Fruit fly (Drosophila melanogaster) whole organism, embryonic: Measurements from ENCODE around the gene Sfp26Ad.
A peak's percentile ranks its signal among the peaks of the same experiment; 100 is the strongest.

ENCODE experiments used
- Bdp1 ChIP-seq: fragments of 200-800 bp; sonication (Bioruptor generic); optimal IDR thresholded peaks from 3 replicates; lab custom pipeline; 2016; ENCODE audit warnings: missing biosample characterization, missing genetic modification characterization
- CG12391 ChIP-seq: fragments of 200-800 bp; sonication (Bioruptor generic); optimal IDR thresholded peaks from 3 replicates; lab custom pipeline; 2018; ENCODE audit warnings: missing biosample characterization, mild to moderate bottlenecking, missing genetic modification characterization, moderate library complexity
- CG14860 ChIP-seq: fragments of 200-800 bp; sonication (Bioruptor generic); IDR thresholded peaks from 3 replicates; pipeline ENCODE4 v1.3.6; 2022; ENCODE audit warnings: missing biosample characterization, missing genetic modification characterization; ENCODE audit not compliant: partially characterized antibody
- CG15073 ChIP-seq: fragments of 200-800 bp; sonication (Bioruptor generic); optimal IDR thresholded peaks from 2 replicates; lab custom pipeline; 2016; ENCODE audit warnings: missing biosample characterization, missing genetic modification characterization
- CG1529 ChIP-seq: fragments of 200-800 bp; sonication (Bioruptor generic); optimal IDR thresholded peaks from 3 replicates; lab custom pipeline; 2018; ENCODE audit warnings: missing biosample characterization, missing genetic modification characterization
- CG15479 ChIP-seq: fragments of 200-800 bp; sonication (Bioruptor generic); optimal IDR thresholded peaks from 3 replicates; lab custom pipeline; 2019; ENCODE audit warnings: missing biosample characterization, mild to moderate bottlenecking, missing genetic modification characterization, moderate library complexity
- CG18011 ChIP-seq: fragments of 200-800 bp; sonication (Bioruptor generic); optimal IDR thresholded peaks from 2 replicates; lab custom pipeline; 2017; ENCODE audit warnings: missing biosample characterization, missing genetic modification characterization, mild to moderate bottlenecking, moderate library complexity, missing genotype
- CG30020 ChIP-seq: fragments of 200-800 bp; optimal IDR thresholded peaks from 2 replicates; lab custom pipeline; 2019; ENCODE audit warnings: missing biosample characterization, mild to moderate bottlenecking, missing genetic modification characterization, moderate library complexity
- CG31224 ChIP-seq: fragments of 200-800 bp; sonication (Bioruptor generic); IDR thresholded peaks from 2 replicates; pipeline ENCODE4 v1.3.6; 2022; ENCODE audit warnings: missing biosample characterization, missing genetic modification characterization
- CG32532 ChIP-seq: fragments of 200-800 bp; sonication (Bioruptor generic); IDR thresholded peaks from 2 replicates; pipeline ENCODE4 v1.3.6; 2022; ENCODE audit warnings: missing biosample characterization, missing genetic modification characterization
- CG3407 ChIP-seq: fragments of 200-800 bp; sonication (Bioruptor generic); optimal IDR thresholded peaks from 2 replicates; lab custom pipeline; 2018; ENCODE audit warnings: missing biosample characterization, mild to moderate bottlenecking, missing genetic modification characterization
- CG34376 ChIP-seq: fragments of 200-800 bp; sonication (Bioruptor generic); optimal IDR thresholded peaks from 2 replicates; lab custom pipeline; 2018; ENCODE audit warnings: missing biosample characterization, mild to moderate bottlenecking, missing genetic modification characterization
- CG3726 ChIP-seq: fragments of 200-800 bp; sonication (Bioruptor generic); IDR thresholded peaks from 3 replicates; pipeline ENCODE4, ENCODE4 v1.3.6; 2022; ENCODE audit warnings: missing biosample characterization, missing genetic modification characterization
- CG4424 ChIP-seq: fragments of 200-800 bp; sonication (Bioruptor generic); optimal IDR thresholded peaks from 3 replicates; lab custom pipeline; 2016; ENCODE audit warnings: missing biosample characterization, missing genetic modification characterization
- CG7786 ChIP-seq: fragments of 200-800 bp; sonication (Bioruptor generic); optimal IDR thresholded peaks from 2 replicates; lab custom pipeline; 2016; ENCODE audit warnings: missing biosample characterization, missing genetic modification characterization
- CkIIα-i1 ChIP-seq: fragments of 200-800 bp; sonication (Bioruptor generic); IDR thresholded peaks from 2 replicates; pipeline ENCODE4 v1.3.6; 2022; ENCODE audit warnings: missing biosample characterization, missing genetic modification characterization
- D ChIP-seq, 2 experiments: fragments of 200-800 bp in 1 of 2; fragments of >200 bp in 1 of 2; sonication (Bioruptor generic) in 1 of 2; optimal IDR thresholded peaks; 2 replicates in 1 of 2; 3 replicates in 1 of 2; lab custom pipeline; 2017; ENCODE audit warnings: mild to moderate bottlenecking in 1 of 2, missing biosample characterization in 1 of 2, missing genetic modification characterization in 1 of 2, missing genetic modification reagents in 1 of 2
- Dek ChIP-seq: fragments of 200-800 bp; sonication (Bioruptor generic); optimal IDR thresholded peaks from 3 replicates; lab custom pipeline; 2019; ENCODE audit warnings: missing biosample characterization, mild to moderate bottlenecking, missing genetic modification characterization, moderate library complexity
- Dfd ChIP-seq, 2 experiments: fragments of >200 bp; optimal IDR thresholded peaks; 2 replicates each; lab custom pipeline; 2017; ENCODE audit warnings: missing biosample characterization in 2 of 2, missing genetic modification characterization in 2 of 2
- Dip3 ChIP-seq: fragments of 200-800 bp; sonication (Bioruptor generic); optimal IDR thresholded peaks from 3 replicates; lab custom pipeline; 2016; ENCODE audit warnings: missing biosample characterization, missing genetic modification characterization
- Drgx ChIP-seq: fragments of 200-800 bp; sonication (Bioruptor generic); IDR thresholded peaks from 2 replicates; pipeline ENCODE4 v1.3.6; 2022; ENCODE audit warnings: missing biosample characterization, missing genetic modification characterization
- ERR ChIP-seq: fragments of 200-800 bp; sonication (Bioruptor generic); optimal IDR thresholded peaks from 2 replicates; lab custom pipeline; 2016; ENCODE audit warnings: missing biosample characterization, missing genetic modification characterization
- Gug ChIP-seq: fragments of 200-800 bp; sonication (Bioruptor generic); IDR thresholded peaks from 4 replicates; pipeline ENCODE4 v1.3.6; 2022; ENCODE audit warnings: missing biosample characterization, missing genetic modification characterization
- H2.0 ChIP-seq: fragments of 200-800 bp; sonication (Bioruptor generic); IDR thresholded peaks from 2 replicates; pipeline ENCODE4 v1.3.6; 2022; ENCODE audit warnings: missing biosample characterization, missing genetic modification characterization
- HLH3B ChIP-seq: fragments of 200-800 bp; sonication (Bioruptor generic); IDR thresholded peaks from 2 replicates; pipeline ENCODE4 v1.3.6; 2022; ENCODE audit warnings: missing biosample characterization, missing genetic modification characterization
- Hr51 ChIP-seq, 2 experiments: fragments of 200-800 bp; sonication (Bioruptor generic); optimal IDR thresholded peaks; 2 replicates in 1 of 2; 3 replicates in 1 of 2; lab custom pipeline; 2016 to 2018; ENCODE audit warnings: missing biosample characterization in 2 of 2, missing genetic modification characterization in 2 of 2, mild to moderate bottlenecking in 1 of 2, moderate library complexity in 1 of 2
- Hr78 ChIP-seq, 2 experiments: fragments of 200-800 bp in 1 of 2; fragments of >200 bp in 1 of 2; sonication (Bioruptor generic) in 1 of 2; optimal IDR thresholded peaks; 2 replicates each; lab custom pipeline; 2017 to 2019; ENCODE audit warnings: missing biosample characterization in 2 of 2, missing genetic modification characterization in 2 of 2, mild to moderate bottlenecking in 1 of 2, moderate library complexity in 1 of 2
- MBD-R2 ChIP-seq: fragments of 200-800 bp; sonication (Bioruptor generic); IDR thresholded peaks from 2 replicates; pipeline ENCODE4 v1.3.6; 2022; ENCODE audit warnings: missing biosample characterization, missing genetic modification characterization
- Mrtf ChIP-seq: fragments of 200-800 bp; sonication (Bioruptor generic); IDR thresholded peaks from 3 replicates; pipeline ENCODE4 v1.3.6; 2022; ENCODE audit warnings: missing biosample characterization, missing genetic modification characterization
- Poxn ChIP-seq: fragments of 200-800 bp; sonication (Bioruptor generic); IDR thresholded peaks from 2 replicates; pipeline ENCODE4 v1.3.6; 2022; ENCODE audit warnings: missing biosample characterization, missing genetic modification characterization
- Sry-β ChIP-seq: fragments of 200-800 bp; sonication (Bioruptor generic); optimal IDR thresholded peaks from 2 replicates; lab custom pipeline; 2018; ENCODE audit warnings: missing biosample characterization, mild to moderate bottlenecking, missing genetic modification characterization, moderate library complexity
- al ChIP-seq: fragments of 200-800 bp; sonication (Bioruptor generic); IDR thresholded peaks from 2 replicates; pipeline ENCODE4 v1.3.6; 2022; ENCODE audit warnings: missing biosample characterization, missing genetic modification characterization
- bowl ChIP-seq: fragments of 200-800 bp; sonication (Bioruptor generic); IDR thresholded peaks from 2 replicates; pipeline ENCODE4 v1.3.6; 2022; ENCODE audit warnings: missing biosample characterization, missing genetic modification characterization
- btn ChIP-seq: fragments of 200-800 bp; sonication (Bioruptor generic); optimal IDR thresholded peaks from 2 replicates; lab custom pipeline; 2016; ENCODE audit warnings: missing biosample characterization, missing genetic modification characterization
- cato ChIP-seq: fragments of 200-800 bp; sonication (Bioruptor generic); optimal IDR thresholded peaks from 2 replicates; lab custom pipeline; 2016; ENCODE audit warnings: missing biosample characterization, missing genetic modification characterization, borderline replicate concordance
- chif ChIP-seq, 2 experiments: fragments of 200-800 bp; sonication (Bioruptor generic); optimal IDR thresholded peaks; 3 replicates each; lab custom pipeline; 2016; ENCODE audit warnings: missing biosample characterization in 2 of 2, missing genetic modification characterization in 2 of 2
- chinmo ChIP-seq: fragments of 200-800 bp; sonication (Bioruptor generic); IDR thresholded peaks from 4 replicates; pipeline ENCODE4 v1.3.6; 2022; ENCODE audit warnings: missing biosample characterization, missing genetic modification characterization; ENCODE audit not compliant: partially characterized antibody
- eve ChIP-seq, 2 experiments: fragments of >200 bp; optimal IDR thresholded peaks; 2 replicates each; lab custom pipeline; 2017; ENCODE audit warnings: missing biosample characterization in 2 of 2, missing genetic modification characterization in 2 of 2
- hth ChIP-seq: fragments of >200 bp; optimal IDR thresholded peaks from 2 replicates; lab custom pipeline; 2017; ENCODE audit warnings: inconsistent platforms
- maf-S ChIP-seq: fragments of 200-800 bp; sonication (Bioruptor generic); optimal IDR thresholded peaks from 2 replicates; lab custom pipeline; 2016; ENCODE audit warnings: missing biosample characterization, missing genetic modification characterization
- nau ChIP-seq: fragments of 200-800 bp; sonication (Bioruptor generic); optimal IDR thresholded peaks from 3 replicates; lab custom pipeline; 2017; ENCODE audit warnings: missing biosample characterization, mild to moderate bottlenecking, missing genetic modification characterization, missing genetic modification reagents
- pum ChIP-seq: fragments of 200-800 bp; sonication (Bioruptor generic); optimal IDR thresholded peaks from 2 replicates; lab custom pipeline; 2016; ENCODE audit warnings: missing biosample characterization, missing genetic modification characterization
- pzg ChIP-seq: fragments of 200-800 bp; sonication (Bioruptor generic); optimal IDR thresholded peaks from 3 replicates; lab custom pipeline; 2018; ENCODE audit warnings: missing biosample characterization, mild to moderate bottlenecking, missing genetic modification characterization, moderate library complexity
- slou ChIP-seq: fragments of 200-800 bp; sonication (Bioruptor generic); optimal IDR thresholded peaks from 3 replicates; lab custom pipeline; 2016; ENCODE audit warnings: missing biosample characterization, missing genetic modification characterization
- so ChIP-seq: fragments of 200-800 bp; sonication (Bioruptor generic); IDR thresholded peaks from 3 replicates; pipeline ENCODE4 v1.3.6; 2022; ENCODE audit warnings: missing biosample characterization, missing genetic modification characterization
- sqz ChIP-seq: fragments of 200-800 bp; sonication (Bioruptor generic); optimal IDR thresholded peaks from 3 replicates; lab custom pipeline; 2018; ENCODE audit warnings: missing biosample characterization, mild to moderate bottlenecking, missing genetic modification characterization
- stwl ChIP-seq: fragments of 200-800 bp; sonication (Bioruptor generic); optimal IDR thresholded peaks from 3 replicates; lab custom pipeline; 2018; ENCODE audit warnings: missing biosample characterization, mild to moderate bottlenecking, missing genetic modification characterization, moderate library complexity
- tna ChIP-seq: fragments of 200-800 bp; sonication (Bioruptor generic); IDR thresholded peaks from 2 replicates; pipeline ENCODE4 v1.3.6; 2022; ENCODE audit warnings: missing biosample characterization, missing genetic modification characterization; ENCODE audit not compliant: partially characterized antibody
- zfh1 ChIP-seq: fragments of 200-800 bp; sonication (Bioruptor generic); IDR thresholded peaks from 3 replicates; pipeline ENCODE4 v1.3.6; 2022; ENCODE audit warnings: missing biosample characterization, missing genetic modification characterization

Gene Sfp26Ad

DNA sequence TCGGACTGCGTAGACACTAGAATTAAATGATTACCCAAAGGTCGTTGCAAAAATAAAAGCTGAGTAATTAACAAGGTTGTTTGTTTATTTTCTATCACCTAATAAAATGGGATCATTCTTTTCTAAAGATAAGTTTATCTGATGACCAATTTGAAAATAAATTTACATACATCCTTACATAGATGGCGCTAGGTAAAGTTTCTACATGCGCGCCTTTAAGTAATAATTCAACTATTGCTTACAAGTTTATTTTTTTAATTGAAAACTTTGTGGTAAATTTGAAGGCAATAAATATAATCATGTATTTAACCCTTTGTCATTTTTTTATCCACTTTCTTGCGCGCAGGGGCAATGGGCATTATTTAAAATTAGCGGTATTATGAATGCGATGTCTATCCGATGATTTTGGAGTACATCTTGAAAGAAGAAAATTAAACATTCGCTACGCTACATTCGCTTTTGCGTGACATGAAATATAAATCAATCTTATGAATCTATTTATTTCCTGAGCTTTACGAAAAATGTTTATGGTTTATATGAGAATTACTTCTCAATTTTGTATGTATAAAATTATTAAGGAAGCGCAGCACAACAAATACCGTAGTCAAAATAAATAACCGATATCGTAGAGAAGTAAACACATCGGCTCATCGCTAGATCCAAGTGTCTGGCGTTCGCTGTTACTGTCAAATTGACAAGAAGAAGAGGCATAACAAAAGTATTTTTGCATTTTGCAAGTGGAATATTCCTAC lies 5.8 kb upstream of the Sfp26Ad start, which contains the start of gene CG9044 (continued):
- peak; percentile 89 for TF ChIP-seq CG14860 (GFP tag; lab: Robert Waterston, UW)
- no peak for TF ChIP-seq CG1529 (GFP tag; lab: Kevin White, UChicago)
- no peak for TF ChIP-seq ERR (GFP tag; lab: Kevin White, UChicago)
- peak; percentile 21 for TF ChIP-seq Bdp1
- TF ChIP-seq tna (GFP tag; lab: Robert Waterston, UW) = peak; percentile 76
- TF ChIP-seq so (GFP tag; lab: Robert Waterston, UW) = 0 out of 3 replicates have a peak, but pooled peaks have one; percentile 31
- TF ChIP-seq Mrtf (GFP tag; lab: Robert Waterston, UW) = no peak
- no peak for TF ChIP-seq CG3726
- peak; percentile 42; the same call in 1 of the 3 replicates for TF ChIP-seq zfh1 (GFP tag; lab: Robert Waterston, UW)
- TF ChIP-seq Gug (GFP tag; lab: Robert Waterston, UW) = peak; percentile 60; the same call in 3 of the 4 replicates
- TF ChIP-seq btn (GFP tag; lab: Kevin White, UChicago) = no peak
- peak in 1 of 2 experiments; percentile 66 for TF ChIP-seq Hr51 (GFP tag; optimal IDR thresholded peaks at IDR 0.05; lab: Kevin White, UChicago)
- TF ChIP-seq Poxn (GFP tag; lab: Robert Waterston, UW) = no peak
- no peak for TF ChIP-seq CG15479 (GFP tag; lab: Kevin White, UChicago)
- TF ChIP-seq MBD-R2 = peak; percentile 75
- no peak for TF ChIP-seq D (optimal IDR thresholded peaks at IDR 0.05; lab: Kevin White, UChicago)
- TF ChIP-seq D (GFP tag; optimal IDR thresholded peaks at IDR 0.05; lab: Kevin White, UChicago) = peak; percentile 34
- peak; percentile 57 for TF ChIP-seq CG7786 (GFP tag; lab: Kevin White, UChicago)
- peak; percentile 50 for TF ChIP-seq al (GFP tag; lab: Robert Waterston, UW)
- TF ChIP-seq CG30020 = peak; percentile 64
- no peak for TF ChIP-seq CG3407 (GFP tag; lab: Kevin White, UChicago)
- no peak for TF ChIP-seq CG34376 (GFP tag; lab: Kevin White, UChicago)
- no peak for TF ChIP-seq CG15073 (GFP tag; lab: Kevin White, UChicago)
- TF ChIP-seq chinmo = peak; percentile 81; the same call in 2 of the 4 replicates
- no peak for TF ChIP-seq eve (GFP tag; optimal IDR thresholded peaks at IDR 0.05; lab: Kevin White, UChicago)
- TF ChIP-seq Drgx = no peak
- TF ChIP-seq CkIIα-i1 (GFP tag; lab: Robert Waterston, UW) = no peak
- no peak for TF ChIP-seq bowl (GFP tag; lab: Robert Waterston, UW)
- TF ChIP-seq CG32532 = peak; percentile 62
- TF ChIP-seq maf-S = peak; percentile 38
- TF ChIP-seq stwl = peak; percentile 20
- no peak for TF ChIP-seq HLH3B (GFP tag; lab: Robert Waterston, UW)
- TF ChIP-seq pzg = peak; percentile 69
- TF ChIP-seq Dek (tag; lab: Kevin White, UChicago) = peak; percentile 30
- peak; percentile 21 for TF ChIP-seq slou (GFP tag; lab: Kevin White, UChicago)
- no peak for TF ChIP-seq Dfd (GFP tag; optimal IDR thresholded peaks at IDR 0.05; lab: Kevin White, UChicago)
- no peak for TF ChIP-seq nau
- 0 out of 2 replicates have a peak, but pooled peaks have one; percentile 21 for TF ChIP-seq CG31224 (GFP tag; lab: Robert Waterston, UW)
- no peak for TF ChIP-seq CG18011
- peak; percentile 1 to 46 for TF ChIP-seq chif (GFP tag; optimal IDR thresholded peaks at IDR 0.05; lab: Kevin White, UChicago)
- TF ChIP-seq sqz (GFP tag; lab: Kevin White, UChicago) = no peak
- peak; percentile 77 for TF ChIP-seq CG12391 (tag; lab: Kevin White, UChicago)
- TF ChIP-seq CG4424 (GFP tag; lab: Kevin White, UChicago) = peak; percentile 59
- TF ChIP-seq hth (lab: Kevin White, UChicago) = no peak
- TF ChIP-seq Sry-β (GFP tag; lab: Kevin White, UChicago) = peak; percentile 8
- TF ChIP-seq H2.0 (GFP tag; lab: Robert Waterston, UW) = no peak
- peak; percentile 57 for TF ChIP-seq pum (GFP tag; lab: Kevin White, UChicago)
- TF ChIP-seq Dip3 (GFP tag; lab: Kevin White, UChicago) = peak; percentile 66
- peak; percentile 31 for TF ChIP-seq cato (GFP tag; lab: Kevin White, UChicago)
- no peak for TF ChIP-seq Hr78 (GFP tag; optimal IDR thresholded peaks at IDR 0.05; lab: Kevin White, UChicago)
